Fruit fly (Drosophila melanogaster) whole organism, wandering third instar larva: ENCODE measurements around the gene Exo70.

Experiments used
- Abd-B ChIP-seq: fragments of >200 bp; optimal IDR thresholded peaks from 2 replicates; lab custom pipeline; 2017; ENCODE audit warnings: missing biosample characterization, missing genetic modification characterization
- CG32264 ChIP-seq: fragments of 200-800 bp; sonication (Bioruptor generic); optimal IDR thresholded peaks from 2 replicates; lab custom pipeline; 2016; ENCODE audit warnings: missing biosample characterization, missing genetic modification characterization
- Dfd ChIP-seq: fragments of >200 bp; optimal IDR thresholded peaks from 2 replicates; lab custom pipeline; 2017; ENCODE audit warnings: missing biosample characterization, missing genetic modification characterization
- Dif ChIP-seq: fragments of 200-275, 200-300 bp; sonication (Bioruptor generic); optimal IDR thresholded peaks from 2 replicates; lab custom pipeline; 2018; ENCODE audit warnings: missing biosample characterization, missing genetic modification characterization; ENCODE audit not compliant: partially characterized antibody
- GATAd ChIP-seq: sonication (Bioruptor generic); optimal IDR thresholded peaks from 2 replicates; lab custom pipeline; 2016; ENCODE audit warnings: missing biosample characterization, missing genetic modification characterization
- HLH106 ChIP-seq: fragments of 200-800 bp; optimal IDR thresholded peaks from 3 replicates; lab custom pipeline; 2019; ENCODE audit warnings: missing biosample characterization, mild to moderate bottlenecking, missing genetic modification characterization, moderate library complexity
- Hr78 ChIP-seq: fragments of >200 bp; optimal IDR thresholded peaks from 2 replicates; lab custom pipeline; 2017; ENCODE audit warnings: missing biosample characterization, missing genetic modification characterization
- Mio ChIP-seq: sonication (Bioruptor generic); optimal IDR thresholded peaks from 2 replicates; lab custom pipeline; 2016; ENCODE audit warnings: missing biosample characterization, missing genetic modification characterization
- Myc ChIP-seq: fragments of >200 bp; optimal IDR thresholded peaks from 2 replicates; lab custom pipeline; 2017
- N ChIP-seq: fragments of >200 bp; optimal IDR thresholded peaks from 2 replicates; lab custom pipeline; 2018; ENCODE audit warnings: missing biosample characterization, missing external identifiers, missing genetic modification characterization
- OdsH ChIP-seq: fragments of 200-800 bp; sonication (Bioruptor generic); optimal IDR thresholded peaks from 2 replicates; lab custom pipeline; 2016; ENCODE audit warnings: missing biosample characterization, mild to moderate bottlenecking, missing genetic modification characterization
- Sp1 ChIP-seq: fragments of 200-800 bp; sonication (Bioruptor generic); optimal IDR thresholded peaks from 3 replicates; lab custom pipeline; 2019; ENCODE audit warnings: missing biosample characterization, mild to moderate bottlenecking, missing genetic modification characterization, moderate library complexity
- Vsx2 ChIP-seq: fragments of 200-300, 225-300 bp; sonication (Bioruptor generic); optimal IDR thresholded peaks from 2 replicates; lab custom pipeline; 2018; ENCODE audit warnings: missing biosample characterization, missing genetic modification characterization; ENCODE audit not compliant: partially characterized antibody
- br ChIP-seq: fragments of 200-800 bp; sonication (Bioruptor generic); optimal IDR thresholded peaks from 2 replicates; lab custom pipeline; 2016; ENCODE audit warnings: missing biosample characterization, missing genetic modification characterization
- brk ChIP-seq: fragments of 200-800 bp; sonication (Bioruptor generic); optimal IDR thresholded peaks from 2 replicates; lab custom pipeline; 2016; ENCODE audit warnings: missing biosample characterization, mild to moderate bottlenecking, missing genetic modification characterization
- dl ChIP-seq, 2 experiments: fragments of 175-275, 200-275 bp in 1 of 2; fragments of 200-275 bp in 1 of 2; sonication (Bioruptor generic); optimal IDR thresholded peaks; lab custom pipeline; 2018; ENCODE audit warnings: mild to moderate bottlenecking in 2 of 2, missing biosample characterization in 2 of 2, missing genetic modification characterization in 2 of 2, moderate library complexity in 2 of 2; ENCODE audit not compliant: partially characterized antibody in 2 of 2, insufficient read depth in 1 of 2
- dmrt93B ChIP-seq: fragments of 200-800 bp; sonication (Bioruptor generic); optimal IDR thresholded peaks from 2 replicates; lab custom pipeline; 2018; ENCODE audit warnings: missing biosample characterization, mild to moderate bottlenecking, missing genetic modification characterization
- ey ChIP-seq: fragments of 200-800 bp; sonication (Bioruptor generic); optimal IDR thresholded peaks from 2 replicates; lab custom pipeline; 2016; ENCODE audit warnings: missing biosample characterization, missing genetic modification characterization
- foxo ChIP-seq, 2 experiments: fragments of 200-800 bp; sonication (Bioruptor generic); optimal IDR thresholded peaks; 2 replicates in 1 of 2; 3 replicates in 1 of 2; lab custom pipeline; 2016 to 2017; ENCODE audit warnings: missing biosample characterization in 2 of 2, missing genetic modification characterization in 2 of 2
- fru ChIP-seq: fragments of 200-800 bp; sonication (Bioruptor generic); optimal IDR thresholded peaks from 3 replicates; lab custom pipeline; 2016; ENCODE audit warnings: missing biosample characterization, mild to moderate bottlenecking, missing genetic modification characterization
- jim ChIP-seq: fragments of 175-275, 200-325 bp; sonication (Bioruptor generic); optimal IDR thresholded peaks from 2 replicates; lab custom pipeline; 2016; ENCODE audit warnings: missing biosample characterization, mild to moderate bottlenecking, missing genetic modification characterization
- lola ChIP-seq: fragments of >200 bp; optimal IDR thresholded peaks from 2 replicates; lab custom pipeline; 2017; ENCODE audit warnings: missing biosample characterization, missing genetic modification characterization
- pan ChIP-seq: fragments of >200 bp; optimal IDR thresholded peaks from 2 replicates; lab custom pipeline; 2017
- rgr ChIP-seq: fragments of 200-800 bp; sonication (Bioruptor generic); optimal IDR thresholded peaks from 3 replicates; lab custom pipeline; 2016; ENCODE audit warnings: missing biosample characterization, mild to moderate bottlenecking, missing genetic modification characterization
- sage ChIP-seq: fragments of 200-800 bp; sonication (Bioruptor generic); optimal IDR thresholded peaks from 2 replicates; lab custom pipeline; 2016; ENCODE audit warnings: missing biosample characterization, mild to moderate bottlenecking, missing genetic modification characterization
- sv ChIP-seq: fragments of 200-800 bp; sonication (Bioruptor generic); optimal IDR thresholded peaks from 3 replicates; lab custom pipeline; 2016; ENCODE audit warnings: missing biosample characterization, missing genetic modification characterization
- tai ChIP-seq: sonication (Bioruptor generic); optimal IDR thresholded peaks from 2 replicates; lab custom pipeline; 2016; ENCODE audit warnings: missing biosample characterization, missing genetic modification characterization
- usp ChIP-seq: fragments of >200 bp; optimal IDR thresholded peaks from 2 replicates; lab custom pipeline; 2017; ENCODE audit warnings: missing biosample characterization, missing genetic modification characterization
- woc ChIP-seq: sonication (Bioruptor generic); optimal IDR thresholded peaks from 2 replicates; lab custom pipeline; 2016; ENCODE audit warnings: missing biosample characterization, mild to moderate bottlenecking, missing genetic modification characterization

Exo70 gene

DNA sequence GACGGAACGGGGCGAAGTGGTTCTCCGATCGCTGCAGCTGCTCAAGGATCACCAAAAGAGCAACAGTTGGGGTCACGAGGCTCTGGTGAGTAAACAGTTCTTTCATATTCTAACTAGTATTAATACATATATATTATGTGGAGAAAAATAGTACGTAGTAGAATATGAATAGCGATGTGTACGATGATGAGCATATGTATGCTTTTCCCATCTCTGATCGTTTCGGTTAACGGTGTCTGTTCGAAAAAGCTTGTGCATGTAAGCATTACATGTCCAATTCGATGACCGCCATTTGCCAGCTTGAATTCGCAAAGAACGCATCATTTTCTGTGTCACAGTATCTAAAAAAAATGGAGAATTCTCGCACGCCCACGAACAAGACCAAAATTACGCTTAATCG is 1.1 kb downstream of the Exo70 start, which contains the start of the genes Oseg1 and mtrm:
Oseg1 (minus strand) TSS at position 101 of the 400 bp plus-strand sequence.
mtrm (plus strand) TSS at position 288 of the 400 bp plus-strand sequence.
- TF ChIP-seq Myc (lab: Kevin White, UChicago) (no peak), Sp1 (GFP tag; lab: Kevin White, UChicago) (no peak), GATAd (GFP tag; lab: Kevin White, UChicago) (no peak), Vsx2 (no peak), sage (no peak), Dif (GFP tag; lab: Kevin White, UChicago) (no peak), br (GFP tag; lab: Kevin White, UChicago) (no peak), N (no peak), rgr (no peak), dl (GFP tag; optimal IDR thresholded peaks at IDR 0.05; lab: Kevin White, UChicago; ENCODE audit: insufficient read depth in 1 of 2, partially characterized antibody in 2 of 2) (no peak), Abd-B (GFP tag; lab: Kevin White, UChicago) (no peak), Dfd (no peak), usp (GFP tag; lab: Kevin White, UChicago) (no peak), tai (no peak)

DNA sequence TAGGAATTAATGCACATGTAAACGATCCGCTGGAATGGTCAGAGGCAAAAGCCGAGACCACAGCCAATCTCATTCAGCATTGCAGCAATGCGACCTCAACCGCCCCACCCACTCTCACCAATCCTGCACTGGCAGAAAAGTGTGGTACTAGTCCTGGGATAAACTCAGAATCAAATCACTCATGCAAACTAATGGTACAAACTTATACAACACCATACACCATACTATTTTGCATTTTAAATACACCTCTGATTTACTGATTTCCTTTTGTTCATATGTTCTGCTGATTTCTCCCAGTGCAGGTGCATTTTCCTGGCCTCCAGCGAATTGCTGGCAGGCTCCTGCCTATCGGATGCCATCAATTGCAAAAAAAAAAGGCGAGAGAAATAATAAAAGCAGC is 7.3 kb downstream of the Exo70 start:
- TF ChIP-seq usp (GFP tag; lab: Kevin White, UChicago), result no peak
- no peak for TF ChIP-seq OdsH
- no peak for TF ChIP-seq woc (GFP tag; lab: Kevin White, UChicago)
- TF ChIP-seq foxo (GFP tag; optimal IDR thresholded peaks at IDR 0.05; lab: Kevin White, UChicago), result no peak
- TF ChIP-seq GATAd (GFP tag; lab: Kevin White, UChicago), result no peak
- TF ChIP-seq Mio, result no peak
- peak; percentile 10 for TF ChIP-seq br (GFP tag; lab: Kevin White, UChicago)
- no peak for TF ChIP-seq lola
- TF ChIP-seq ey (GFP tag; lab: Kevin White, UChicago), result peak; percentile 40
- peak; percentile 33 for TF ChIP-seq fru
- TF ChIP-seq CG32264, result no peak
- no peak for TF ChIP-seq dl (GFP tag; optimal IDR thresholded peaks at IDR 0.05; lab: Kevin White, UChicago; ENCODE audit: insufficient read depth in 1 of 2, partially characterized antibody in 2 of 2)
- TF ChIP-seq pan (lab: Kevin White, UChicago), result no peak
- TF ChIP-seq tai, result no peak
- no peak for TF ChIP-seq jim (GFP tag; lab: Kevin White, UChicago)
- TF ChIP-seq Myc (lab: Kevin White, UChicago), result no peak
- no peak for TF ChIP-seq brk
- no peak for TF ChIP-seq Hr78 (GFP tag; lab: Kevin White, UChicago)
- TF ChIP-seq HLH106, result no peak
- no peak for TF ChIP-seq dmrt93B (GFP tag; lab: Kevin White, UChicago)
- no peak for TF ChIP-seq Sp1 (GFP tag; lab: Kevin White, UChicago)
- TF ChIP-seq Dfd, result no peak

DNA sequence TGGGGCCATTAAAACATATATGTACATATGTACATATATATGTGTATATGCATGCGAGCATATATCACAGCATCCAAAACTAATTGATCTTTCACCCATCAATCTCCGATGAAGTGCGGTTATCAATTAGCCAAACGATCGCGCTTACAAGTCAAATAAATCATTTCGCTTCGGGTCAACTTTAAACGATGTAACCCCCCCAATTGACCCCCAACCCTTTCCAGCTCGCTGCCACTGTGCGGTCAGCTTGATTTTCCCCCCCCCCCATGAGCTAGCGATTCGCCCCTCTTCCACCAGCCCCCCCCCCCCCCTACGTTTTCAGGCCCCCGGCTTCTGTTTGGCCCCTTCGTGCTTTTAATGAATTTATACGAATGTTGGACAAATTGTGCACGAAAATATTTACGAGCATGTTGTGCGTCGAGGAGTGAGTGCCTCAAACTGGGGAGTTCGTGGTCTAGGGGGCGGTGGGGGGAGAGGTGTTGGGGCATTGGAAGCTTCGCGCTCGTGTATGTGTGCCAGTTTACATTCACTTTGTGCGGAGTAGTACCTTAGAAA is 8.0 kb downstream of the Exo70 start:
- TF ChIP-seq pan (lab: Kevin White, UChicago) (no peak), br (GFP tag; lab: Kevin White, UChicago) (no peak), rgr (no peak), sage (no peak), dmrt93B (GFP tag; lab: Kevin White, UChicago) (no peak), brk (no peak), Myc (lab: Kevin White, UChicago) (no peak), lola (no peak), CG32264 (no peak)
- TF ChIP-seq, all 38 proteins: peak for 0

DNA sequence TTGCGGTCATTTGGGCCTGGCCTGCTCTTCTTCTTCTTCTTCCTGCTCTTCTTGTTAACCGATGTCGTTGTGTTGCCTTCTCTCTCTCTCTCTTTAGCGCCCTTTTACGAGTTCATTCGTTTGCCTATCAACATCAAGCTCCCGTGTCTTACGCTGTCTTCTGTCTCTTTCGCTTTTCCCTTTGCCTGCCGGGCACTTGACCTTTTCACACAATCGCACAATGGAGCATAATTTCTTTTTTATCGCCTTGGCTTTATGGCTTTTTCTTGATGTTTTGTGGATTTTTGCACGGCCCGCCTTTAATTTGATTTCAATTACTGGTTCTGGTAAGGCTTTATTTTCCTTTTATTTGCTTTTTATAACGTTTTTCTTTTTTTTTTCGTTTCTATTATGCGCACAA is 9.7 kb downstream of the Exo70 start:
- TF ChIP-seq ey (GFP tag; lab: Kevin White, UChicago) (no peak), Hr78 (GFP tag; lab: Kevin White, UChicago) (no peak), sv (GFP tag; lab: Kevin White, UChicago) (no peak), dl (GFP tag; optimal IDR thresholded peaks at IDR 0.05; lab: Kevin White, UChicago; ENCODE audit: insufficient read depth in 1 of 2, partially characterized antibody in 2 of 2) (no peak), Sp1 (GFP tag; lab: Kevin White, UChicago) (no peak), Abd-B (GFP tag; lab: Kevin White, UChicago) (no peak), usp (GFP tag; lab: Kevin White, UChicago) (no peak)
- TF ChIP-seq, all 38 proteins: peak for 0

DNA sequence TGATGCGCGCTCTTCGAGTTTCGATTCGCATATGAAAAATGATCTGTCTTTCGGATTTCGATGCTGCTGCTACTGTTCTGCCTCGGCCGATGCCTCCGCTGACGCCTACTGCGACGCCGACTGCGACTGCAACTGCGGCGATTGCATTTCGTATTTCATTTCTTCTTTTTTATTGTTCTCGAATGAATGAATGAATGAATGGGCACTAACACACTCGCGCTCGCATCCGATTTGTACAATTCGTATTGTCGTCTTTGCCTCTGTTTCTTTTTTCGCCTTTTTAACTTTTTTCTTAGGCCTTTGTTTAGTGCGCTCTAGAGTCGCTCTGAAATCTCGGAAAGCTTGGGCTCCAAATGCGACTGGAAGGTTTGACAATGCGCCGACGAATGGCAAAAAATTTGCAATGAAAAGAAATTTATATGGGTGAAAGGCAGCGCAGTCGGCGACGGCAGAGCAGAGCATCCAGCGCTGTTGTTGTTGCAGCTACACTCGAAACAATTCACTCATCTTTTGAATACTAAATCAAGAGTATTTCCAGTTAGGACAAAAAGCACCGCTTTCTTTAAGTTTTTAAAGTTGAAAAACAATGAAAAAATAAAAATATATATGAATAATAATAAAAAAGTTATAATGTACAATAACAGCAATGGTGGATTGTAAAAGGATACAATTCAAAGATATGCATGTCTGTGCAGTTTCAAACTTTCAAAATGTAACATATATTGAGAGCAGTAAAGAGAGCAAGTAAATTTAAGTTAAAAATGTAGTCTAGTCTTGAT is 10.3 kb downstream of the Exo70 start, which contains the start of gene CG32354:
CG32354 (minus strand) TSS at position 398 of the 779 bp plus-strand sequence.
- TF ChIP-seq jim (GFP tag; lab: Kevin White, UChicago) (no peak), brk (no peak), fru (no peak), br (GFP tag; lab: Kevin White, UChicago) (no peak)
- TF ChIP-seq, all 38 proteins: peak for 0
